Fruit fly (Drosophila melanogaster): ENCODE results near the gene vn.

The vn gene

dm6 chr3L:5881310-5882208 is 36.1 kb upstream of the vn start (continued):
- TF ChIP-seq CG2120 (GFP tag; optimal IDR thresholded peaks at IDR 0.05) (no peak), ara (GFP tag; IDR thresholded peaks at IDR 0.05) (no peak), CG6765 (GFP tag; optimal IDR thresholded peaks at IDR 0.05) (no peak), CG11723 (GFP tag; optimal IDR thresholded peaks at IDR 0.05) (peak; percentile 32), unc-4 (GFP tag; IDR thresholded peaks at IDR 0.05; ENCODE audit: partially characterized antibody) (no peak), B-H1 (GFP tag; IDR thresholded peaks at IDR 0.05) (no peak), CG10462 (GFP tag; optimal IDR thresholded peaks at IDR 0.05) (no peak), Ssrp (tag; optimal IDR thresholded peaks at IDR 0.05) (peak; percentile 65), CG13624 (GFP tag; optimal IDR thresholded peaks at IDR 0.05) (peak; percentile 18), CG2199 (GFP tag; IDR thresholded peaks at IDR 0.05) (no peak), kni (GFP tag; optimal IDR thresholded peaks at IDR 0.05) (no peak), CG9215 (GFP tag; IDR thresholded peaks at IDR 0.05) (no peak), CG14014 (GFP tag; IDR thresholded peaks at IDR 0.05) (peak; percentile 49; the same call in 1 of the 2 replicates), CrebB (tag; optimal IDR thresholded peaks at IDR 0.05) (no peak), CG8290 (GFP tag; optimal IDR thresholded peaks at IDR 0.05) (no peak), CG8290 (tag; optimal IDR thresholded peaks at IDR 0.05) (no peak), CG14441 (GFP tag; IDR thresholded peaks at IDR 0.05) (no peak), ci (GFP tag; IDR thresholded peaks at IDR 0.05) (peak; percentile 66; the same call in 2 of the 3 replicates), wor (GFP tag; IDR thresholded peaks at IDR 0.05) (peak; percentile 46; the same call in 1 of the 2 replicates), Hey (tag; optimal IDR thresholded peaks at IDR 0.05) (no peak), CG4854 (GFP tag; optimal IDR thresholded peaks at IDR 0.05) (no peak), caup (GFP tag; optimal IDR thresholded peaks at IDR 0.05; ENCODE audit: severe bottlenecking) (no peak), CG7987 (GFP tag; optimal IDR thresholded peaks at IDR 0.05) (no peak), BtbVII (GFP tag; optimal IDR thresholded peaks at IDR 0.05) (no peak), CG7745 (tag; optimal IDR thresholded peaks at IDR 0.05) (no peak), CG6272 (GFP tag; IDR thresholded peaks at IDR 0.05) (no peak), z (GFP tag; IDR thresholded peaks at IDR 0.05) (no peak), chinmo (GFP tag; IDR thresholded peaks at IDR 0.05; ENCODE audit: partially characterized antibody) (no peak), CG9817 (tag; optimal IDR thresholded peaks at IDR 0.05) (peak; percentile 14), sr (GFP tag; IDR thresholded peaks at IDR 0.05) (no peak), Antp (GFP tag; optimal IDR thresholded peaks at IDR 0.05) (no peak), HmgD (GFP tag; optimal IDR thresholded peaks at IDR 0.05) (no peak), GATAe (GFP tag; conservative IDR thresholded peaks at IDR 0.05) (no peak), CG15011 (GFP tag; optimal IDR thresholded peaks at IDR 0.05) (no peak), aop (GFP tag; IDR thresholded peaks at IDR 0.05) (no peak), tap (tag; optimal IDR thresholded peaks at IDR 0.05) (peak; percentile 75), CG18476 (GFP tag; optimal IDR thresholded peaks at IDR 0.05) (no peak), CG17612 (GFP tag; IDR thresholded peaks at IDR 0.05) (no peak), sim (GFP tag; IDR thresholded peaks at IDR 0.05) (no peak), Dad (GFP tag; optimal IDR thresholded peaks at IDR 0.05) (no peak), CG14667 (GFP tag; IDR thresholded peaks at IDR 0.05) (no peak), mirr (GFP tag; optimal IDR thresholded peaks at IDR 0.05) (no peak), seq (GFP tag; IDR thresholded peaks at IDR 0.05) (peak; percentile 63; the same call in 1 of the 2 replicates), nau (GFP tag; optimal IDR thresholded peaks at IDR 0.05) (no peak), Dip3 (GFP tag; optimal IDR thresholded peaks at IDR 0.05) (no peak), klu (GFP tag; IDR thresholded peaks at IDR 0.05) (no peak), danr (GFP tag; IDR thresholded peaks at IDR 0.05) (peak; percentile 41; the same call in 1 of the 2 replicates), chm (GFP tag; IDR thresholded peaks at IDR 0.05) (peak; percentile 53; the same call in 1 of the 2 replicates), fd64A (GFP tag; optimal IDR thresholded peaks at IDR 0.05) (no peak), CG2116 (GFP tag; optimal IDR thresholded peaks at IDR 0.05) (peak; percentile 17)

All from whole organism, embryonic.